Worm (Caenorhabditis elegans): Measurements from ENCODE around the gene B0353.1.

DNA sequence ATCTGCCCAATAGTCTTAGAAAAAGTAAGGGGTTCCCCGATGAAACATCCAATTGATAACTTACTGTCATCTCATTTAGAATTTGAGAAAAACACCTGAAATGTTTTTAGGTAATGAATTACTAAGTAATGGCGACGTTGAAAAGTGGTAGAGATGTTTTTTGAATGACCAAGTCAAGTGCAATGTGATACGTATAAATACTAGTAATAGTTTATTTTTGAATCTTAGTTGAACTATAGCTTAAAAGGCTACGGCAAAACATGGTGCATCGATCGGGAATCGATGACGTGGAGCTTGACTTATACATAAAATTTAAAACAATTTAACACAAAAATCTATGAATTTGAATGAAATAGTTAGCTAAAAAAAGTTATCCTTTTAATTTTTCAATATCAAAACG lies 53.8 kb downstream of the B0353.1 start, which contains the start of gene best-17:
- no peak for TF ChIP-seq F49E8.2 (tag; optimal IDR thresholded peaks at IDR 0.05; ENCODE audit: insufficient read depth)
- TF ChIP-seq F33H1.4 (GFP tag; IDR thresholded peaks at IDR 0.05): no peak
- TF ChIP-seq ets-4 (GFP tag; optimal IDR thresholded peaks at IDR 0.05): no peak
- no peak for TF ChIP-seq somi-1 (GFP tag; optimal IDR thresholded peaks at IDR 0.05)
- no peak for TF ChIP-seq ama-1 (optimal IDR thresholded peaks at IDR 0.05)
- TF ChIP-seq ama-1 (GFP tag; optimal IDR thresholded peaks at IDR 0.05): no peak
- TF ChIP-seq hsf-1 (GFP tag; IDR thresholded peaks at IDR 0.05): no peak
- no peak for TF ChIP-seq unc-62 (GFP tag; optimal IDR thresholded peaks at IDR 0.05)
- no peak for TF ChIP-seq unc-130 (GFP tag; optimal IDR thresholded peaks at IDR 0.05)
- TF ChIP-seq cebp-2 (GFP tag; IDR thresholded peaks at IDR 0.05): no peak
- no peak for TF ChIP-seq T26A5.8 (tag; optimal IDR thresholded peaks at IDR 0.05)

Data from whole organism, young adult.